Fruit fly (Drosophila melanogaster) S2 (cell line): Measurements from ENCODE around the gene CG14826.

Experiments used
- CG8478 ChIP-seq: fragments of >200 bp; optimal IDR thresholded peaks from 2 replicates; lab custom pipeline; 2018
- CTCF ChIP-seq, 2 experiments: fragments of >200 bp; optimal IDR thresholded peaks; 2 replicates each; lab custom pipeline; 2018

dm6 chr3L:7283541-7283940 lies 49.2 kb downstream of the CG14826 start:
- TF ChIP-seq CTCF (optimal IDR thresholded peaks at IDR 0.05; lab: Kevin White, UChicago) (no peak), CG8478 (lab: Kevin White, UChicago) (no peak)
